Worm (Caenorhabditis elegans): ENCODE results near the gene ZK418.6.

Gene ZK418.6

ce11 chrIII:7078737-7079136, at the start of gene ZK418.6:
TSS of gene ZK418.6 (minus strand) at chrIII:7078837.
- TF ChIP-seq dpl-1 (GFP tag; optimal IDR thresholded peaks at IDR 0.05), result no peak
- TF ChIP-seq nhr-6 (tag; optimal IDR thresholded peaks at IDR 0.05), result no peak
- TF ChIP-seq lin-39 (tag; optimal IDR thresholded peaks at IDR 0.05), result no peak

DNA sequence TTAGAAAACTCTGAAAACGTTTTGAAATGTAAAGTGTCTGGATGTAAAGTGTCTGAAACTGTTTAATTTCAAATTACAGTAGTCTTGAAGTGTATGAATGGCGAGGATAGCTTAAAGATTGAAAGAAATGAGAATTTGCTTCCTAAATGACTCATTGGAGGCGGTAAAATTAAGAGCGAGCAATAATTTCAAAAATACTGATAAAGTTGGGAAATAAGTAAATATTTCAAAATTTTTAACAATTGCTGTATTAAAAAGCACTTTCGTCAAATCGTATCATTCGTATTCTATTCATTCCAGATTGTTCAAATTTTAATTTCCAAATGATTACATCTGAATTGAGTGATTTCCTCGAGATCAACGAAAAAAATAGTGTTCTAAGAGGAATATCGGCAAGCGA, 45.7 kb upstream of the ZK418.6 start, which contains the start of gene B0280.2:
Gene B0280.2, plus strand, starts transcription at position 301 of the 400 bp plus-strand sequence.
- TF ChIP-seq mxl-3 (GFP tag; optimal IDR thresholded peaks at IDR 0.05), result no peak

ce11 chrIII:7122860-7123259, 44.2 kb upstream of the ZK418.6 start, which contains the start of the genes B0280.9 and rpia-1:
TSS of gene B0280.9 (minus strand) at chrIII:7122895.
TSS of gene rpia-1 (plus strand) at chrIII:7123128.
- TF ChIP-seq unc-39 (tag; optimal IDR thresholded peaks at IDR 0.05) (no peak), F26F4.8 (GFP tag; conservative IDR thresholded peaks at IDR 0.05) (no peak), snpc-4 (tag; optimal IDR thresholded peaks at IDR 0.05) (no peak), lsy-2 (tag; optimal IDR thresholded peaks at IDR 0.05) (peak; percentile 42 to 96), unc-62 (GFP tag; optimal IDR thresholded peaks at IDR 0.05 in 1 of 2) (peak in 1 of 2 experiments; percentile 73), unc-62 (tag; optimal IDR thresholded peaks at IDR 0.05) (no peak), fos-1 (tag; optimal IDR thresholded peaks at IDR 0.05) (no peak), lin-1 (GFP tag; IDR thresholded peaks at IDR 0.05) (no peak), dpl-1 (GFP tag; optimal IDR thresholded peaks at IDR 0.05) (peak; percentile 6), ZK546.5 (tag; optimal IDR thresholded peaks at IDR 0.05) (no peak), lir-3 (tag; optimal IDR thresholded peaks at IDR 0.05) (no peak), nhr-48 (tag; optimal IDR thresholded peaks at IDR 0.05) (no peak), nhr-10 (tag; optimal IDR thresholded peaks at IDR 0.05) (peak; percentile 16), jun-1 (tag; optimal IDR thresholded peaks at IDR 0.05) (no peak), egl-43 (GFP tag; IDR thresholded peaks at IDR 0.05) (no peak), zfp-3 (GFP tag; conservative IDR thresholded peaks at IDR 0.05) (no peak), ceh-82 (tag; optimal IDR thresholded peaks at IDR 0.05) (no peak), F37D6.2 (tag; optimal IDR thresholded peaks at IDR 0.05) (no peak), zag-1 (tag; optimal IDR thresholded peaks at IDR 0.05) (no peak), nhr-42 (GFP tag; IDR thresholded peaks at IDR 0.05) (no peak), daf-8 (GFP tag; IDR thresholded peaks at IDR 0.05) (no peak), Y5F2A.4 (GFP tag; optimal IDR thresholded peaks at IDR 0.05) (no peak), hmg-1.1 (GFP tag; IDR thresholded peaks at IDR 0.05) (no peak), php-3 (GFP tag; IDR thresholded peaks at IDR 0.05) (no peak), Y75B8A.6 (GFP tag; IDR thresholded peaks at IDR 0.05) (no peak), nhr-77 (tag; optimal IDR thresholded peaks at IDR 0.05) (peak; percentile 41), dve-1 (tag; optimal IDR thresholded peaks at IDR 0.05; ENCODE audit: insufficient read depth) (peak; percentile 52), hlh-11 (tag; optimal IDR thresholded peaks at IDR 0.05) (peak; percentile 40), ceh-62 (tag; optimal IDR thresholded peaks at IDR 0.05) (no peak), mdl-1 (tag; optimal IDR thresholded peaks at IDR 0.05) (no peak), ceh-32 (tag; optimal IDR thresholded peaks at IDR 0.05; ENCODE audit: poor library complexity) (no peak), R02D3.7 (tag; optimal IDR thresholded peaks at IDR 0.05) (no peak), sdz-12 (GFP tag; optimal IDR thresholded peaks at IDR 0.05) (no peak), mdt-29 (GFP tag; IDR thresholded peaks at IDR 0.05) (no peak), duxl-1 (tag; optimal IDR thresholded peaks at IDR 0.05; ENCODE audit: poor library complexity) (no peak), lin-39 (tag; optimal IDR thresholded peaks at IDR 0.05) (no peak), dmd-6 (GFP tag; IDR thresholded peaks at IDR 0.05) (no peak), cey-2 (tag; optimal IDR thresholded peaks at IDR 0.05; ENCODE audit: borderline replicate concordance, insufficient read depth) (no peak), zip-11 (GFP tag; IDR thresholded peaks at IDR 0.05) (no peak), nhr-111 (GFP tag; optimal IDR thresholded peaks at IDR 0.05) (no peak), madf-5 (GFP tag; IDR thresholded peaks at IDR 0.05) (no peak), madf-9 (GFP tag; conservative IDR thresholded peaks at IDR 0.05) (no peak), mes-2 (tag; optimal IDR thresholded peaks at IDR 0.05; ENCODE audit: poor library complexity, severe bottlenecking) (peak; percentile 44), nhr-6 (tag; optimal IDR thresholded peaks at IDR 0.05) (no peak), F49E8.2 (tag; optimal IDR thresholded peaks at IDR 0.05; ENCODE audit: borderline replicate concordance) (no peak), hif-1 (tag; optimal IDR thresholded peaks at IDR 0.05) (no peak)
